Fruit fly (Drosophila melanogaster) whole organism, adult: ENCODE measurements around the gene aurA.

Experiments
- CG11617 ChIP-seq: fragments of 200-800 bp; sonication (Bioruptor generic); optimal IDR thresholded peaks from 2 replicates; lab custom pipeline; 2017; ENCODE audit warnings: mild to moderate bottlenecking, missing biosample characterization, missing genetic modification reagents, missing genetic modification characterization
- CG12768 ChIP-seq: fragments of 200-800 bp; sonication (Bioruptor generic); optimal IDR thresholded peaks from 2 replicates; lab custom pipeline; 2017; ENCODE audit warnings: missing biosample characterization, missing genetic modification characterization, mild to moderate bottlenecking, moderate library complexity, missing genetic modification reagents
- CG14711 ChIP-seq: fragments of 200-800 bp; sonication (Bioruptor generic); optimal IDR thresholded peaks from 2 replicates; lab custom pipeline; 2018; ENCODE audit warnings: missing biosample characterization, mild to moderate bottlenecking, missing genetic modification characterization, moderate library complexity
- CG1620 ChIP-seq: fragments of 200-800 bp; sonication (Bioruptor generic); optimal IDR thresholded peaks from 2 replicates; lab custom pipeline; 2016; ENCODE audit warnings: missing biosample characterization, missing genetic modification characterization
- CG33017 ChIP-seq: fragments of 200-800 bp; sonication (Bioruptor generic); optimal IDR thresholded peaks from 2 replicates; lab custom pipeline; 2018; ENCODE audit warnings: missing biosample characterization, mild to moderate bottlenecking, missing genetic modification characterization, moderate library complexity
- CG5204 ChIP-seq: fragments of 200-800 bp; sonication (Bioruptor generic); optimal IDR thresholded peaks from 2 replicates; lab custom pipeline; 2016; ENCODE audit warnings: missing biosample characterization, missing genetic modification characterization
- CG7045 ChIP-seq: fragments of 200-800 bp; sonication (Bioruptor generic); optimal IDR thresholded peaks from 2 replicates; lab custom pipeline; 2017; ENCODE audit warnings: missing biosample characterization, mild to moderate bottlenecking, missing genetic modification characterization
- CG7101 ChIP-seq: fragments of 200-800 bp; sonication (Bioruptor generic); optimal IDR thresholded peaks from 2 replicates; lab custom pipeline; 2018; ENCODE audit warnings: missing biosample characterization, mild to moderate bottlenecking, missing genetic modification characterization, moderate library complexity
- Clk ChIP-seq: fragments of 200-800 bp; sonication (Bioruptor generic); optimal IDR thresholded peaks from 2 replicates; lab custom pipeline; 2017; ENCODE audit warnings: missing biosample characterization, missing genetic modification characterization
- Crg-1 ChIP-seq: fragments of 200-800 bp; sonication (Bioruptor generic); optimal IDR thresholded peaks from 2 replicates; lab custom pipeline; 2016; ENCODE audit warnings: missing biosample characterization, missing genetic modification characterization
- Hr96 ChIP-seq: fragments of 200-800 bp; sonication (Bioruptor generic); optimal IDR thresholded peaks from 2 replicates; lab custom pipeline; 2016; ENCODE audit warnings: missing biosample characterization, missing genetic modification characterization
- Mnt ChIP-seq: fragments of 200-800 bp; sonication (Bioruptor generic); optimal IDR thresholded peaks from 2 replicates; lab custom pipeline; 2016; ENCODE audit warnings: missing biosample characterization, mild to moderate bottlenecking, missing genetic modification characterization
- bab1 ChIP-seq: fragments of 200-800 bp; sonication (Bioruptor generic); optimal IDR thresholded peaks from 3 replicates; lab custom pipeline; 2019; ENCODE audit warnings: missing biosample characterization, mild to moderate bottlenecking, missing genetic modification characterization, moderate library complexity
- cic ChIP-seq: fragments of 200-800 bp; sonication (Bioruptor generic); optimal IDR thresholded peaks from 2 replicates; lab custom pipeline; 2017; ENCODE audit warnings: missing biosample characterization, mild to moderate bottlenecking, missing genetic modification characterization, moderate library complexity
- cnc ChIP-seq, 2 experiments: fragments of >200 bp; optimal IDR thresholded peaks; 2 replicates each; lab custom pipeline; 2017
- kay ChIP-seq: fragments of 200-800 bp; sonication (Bioruptor generic); peaks from one replicate; lab custom pipeline; 2016; ENCODE audit warnings: missing biosample characterization, missing genetic modification characterization, borderline replicate concordance
- ovo ChIP-seq: fragments of 200-800 bp; sonication (Bioruptor generic); optimal IDR thresholded peaks from 2 replicates; lab custom pipeline; 2016; ENCODE audit warnings: missing biosample characterization, missing genetic modification characterization
- pad ChIP-seq: fragments of 200-800 bp; sonication (Bioruptor generic); optimal IDR thresholded peaks from 3 replicates; lab custom pipeline; 2017; ENCODE audit warnings: missing biosample characterization, missing genetic modification characterization, mild to moderate bottlenecking, moderate library complexity, missing genetic modification reagents
- tj ChIP-seq: fragments of 200-800 bp; sonication (Bioruptor generic); optimal IDR thresholded peaks from 3 replicates; lab custom pipeline; 2017; ENCODE audit warnings: missing biosample characterization, mild to moderate bottlenecking, missing genetic modification characterization, moderate library complexity
- toe ChIP-seq: fragments of 200-800 bp; sonication (Bioruptor generic); optimal IDR thresholded peaks from 2 replicates; lab custom pipeline; 2016; ENCODE audit warnings: missing biosample characterization, missing genetic modification characterization

The aurA gene

DNA sequence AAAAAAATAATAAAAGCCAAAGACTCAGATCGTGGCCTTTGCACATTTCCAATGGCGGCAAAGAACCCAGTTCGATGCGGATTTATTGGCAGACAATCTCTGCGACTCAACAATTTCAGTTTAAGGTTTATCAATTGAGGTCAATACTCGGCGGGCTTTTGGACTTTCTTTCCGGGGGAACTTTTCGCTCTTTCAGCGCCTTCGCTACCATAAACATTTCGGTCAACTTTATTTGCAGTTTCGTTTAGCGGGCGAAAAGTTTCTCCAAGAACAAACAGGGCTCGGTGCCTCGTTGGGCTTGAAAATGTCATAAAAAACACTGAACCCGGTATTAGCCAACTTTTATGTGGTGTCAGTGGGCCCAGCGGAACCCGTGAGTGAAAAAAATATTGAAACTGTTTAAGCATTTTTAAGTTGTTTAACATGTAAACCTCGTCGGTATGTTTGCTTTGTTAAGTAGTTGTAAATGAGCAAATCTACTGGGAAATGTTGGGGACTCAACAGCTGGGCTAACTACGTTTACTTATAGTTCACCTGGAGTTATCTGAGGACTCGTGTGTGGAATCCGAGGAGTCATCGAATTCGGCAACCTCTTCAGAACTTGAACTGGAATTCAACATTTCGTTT lies 28.7 kb downstream of the aurA start:
- no peak for TF ChIP-seq CG7045 (GFP tag; lab: Kevin White, UChicago)
- TF ChIP-seq cic: no peak
- peak; percentile 64 for TF ChIP-seq tj
- no peak for TF ChIP-seq Crg-1 (GFP tag; lab: Kevin White, UChicago)
- no peak for TF ChIP-seq ovo (GFP tag; lab: Kevin White, UChicago)
- no peak for TF ChIP-seq CG14711 (tag; lab: Kevin White, UChicago)
- no peak for TF ChIP-seq Hr96 (GFP tag; lab: Kevin White, UChicago)

DNA sequence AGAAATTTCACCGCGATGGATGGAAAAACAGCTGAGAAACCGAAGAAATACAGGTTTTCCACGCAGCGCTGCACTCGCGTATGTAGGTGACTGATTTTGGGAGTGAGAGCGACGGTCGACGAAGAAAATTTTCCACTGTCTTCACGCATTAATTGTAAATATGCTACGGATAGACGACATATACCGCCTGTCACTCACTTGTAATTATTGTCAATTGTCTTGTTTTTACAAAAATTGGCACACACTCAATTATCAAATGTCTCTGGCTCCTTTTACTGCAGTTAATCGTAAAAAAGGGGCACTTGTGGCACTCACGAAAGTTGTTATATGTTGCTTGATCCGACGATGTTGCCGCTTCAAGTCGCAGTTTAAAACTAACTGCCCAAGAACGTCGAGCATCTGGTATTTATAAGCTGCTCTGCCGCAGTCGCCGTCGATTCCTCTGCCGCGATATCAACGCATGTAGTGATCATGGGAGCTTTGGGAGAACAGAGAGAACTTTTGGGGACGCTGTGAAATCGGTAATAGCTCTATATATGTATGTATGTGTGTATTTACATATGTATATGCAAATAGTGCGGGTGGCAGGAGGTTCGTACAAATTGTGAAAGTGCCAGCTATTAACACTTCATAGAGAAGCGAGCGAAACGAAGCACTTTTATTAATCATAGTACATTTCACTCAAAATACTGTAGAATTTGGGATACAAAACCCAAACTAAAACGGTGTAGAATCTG lies 30.2 kb downstream of the aurA start, which contains the start of gene mfas:
mfas (minus strand) TSS at position 382 of the 737 bp plus-strand sequence.
- TF ChIP-seq bab1 (GFP tag; lab: Kevin White, UChicago) (no peak), CG14711 (tag; lab: Kevin White, UChicago) (no peak), CG1620 (no peak), tj (peak; percentile 2), CG12768 (GFP tag; lab: Kevin White, UChicago) (peak; percentile 26), pad (GFP tag; lab: Kevin White, UChicago) (no peak)

DNA sequence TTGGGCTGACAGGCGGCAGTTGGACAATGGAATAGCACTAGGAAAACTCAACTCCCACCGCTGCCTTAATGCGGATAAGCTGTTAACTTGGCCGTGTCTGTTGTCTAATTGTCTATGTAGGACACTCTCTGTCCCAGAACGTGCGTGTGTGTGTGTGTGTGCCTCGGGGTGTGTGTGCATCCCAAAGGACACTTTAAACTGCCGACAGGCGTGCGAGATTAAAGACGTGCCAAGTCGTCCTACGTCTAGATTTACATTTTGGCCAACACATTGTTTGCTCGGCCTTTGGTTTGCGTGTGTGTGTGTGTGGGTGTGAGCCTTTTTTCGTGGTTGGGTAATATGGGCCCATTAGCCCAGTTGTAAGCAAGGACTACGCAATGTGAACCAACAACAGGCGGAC lies 35.2 kb downstream of the aurA start:
- TF ChIP-seq CG7101 (tag; lab: Kevin White, UChicago): no peak

DNA sequence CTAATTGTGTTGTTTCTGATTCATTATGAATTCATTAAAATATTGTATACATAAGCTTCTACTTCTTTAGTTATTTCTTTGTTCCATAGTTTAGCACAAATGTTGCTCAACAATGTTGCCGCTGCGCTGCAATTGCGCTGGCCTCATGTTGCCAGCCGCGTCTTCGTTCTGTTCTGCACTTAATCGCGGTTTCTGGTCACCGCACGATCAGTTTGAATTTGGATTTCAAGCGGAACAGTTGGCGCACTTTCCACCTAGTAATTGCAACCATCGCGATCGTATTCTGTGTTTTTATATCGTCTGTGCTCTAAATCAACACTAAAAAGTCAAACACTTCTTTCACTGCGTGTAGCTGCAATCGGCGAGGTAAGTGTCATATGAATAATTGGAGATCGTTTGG lies 36.1 kb downstream of the aurA start, which contains the start of gene Ect3:
Ect3 (plus strand) TSS at position 205 of the 400 bp plus-strand sequence.
- TF ChIP-seq kay (GFP tag; lab: Kevin White, UChicago): no peak
- peak; percentile 31 for TF ChIP-seq tj
- no peak for TF ChIP-seq cnc (optimal IDR thresholded peaks at IDR 0.05; lab: Kevin White, UChicago)

DNA sequence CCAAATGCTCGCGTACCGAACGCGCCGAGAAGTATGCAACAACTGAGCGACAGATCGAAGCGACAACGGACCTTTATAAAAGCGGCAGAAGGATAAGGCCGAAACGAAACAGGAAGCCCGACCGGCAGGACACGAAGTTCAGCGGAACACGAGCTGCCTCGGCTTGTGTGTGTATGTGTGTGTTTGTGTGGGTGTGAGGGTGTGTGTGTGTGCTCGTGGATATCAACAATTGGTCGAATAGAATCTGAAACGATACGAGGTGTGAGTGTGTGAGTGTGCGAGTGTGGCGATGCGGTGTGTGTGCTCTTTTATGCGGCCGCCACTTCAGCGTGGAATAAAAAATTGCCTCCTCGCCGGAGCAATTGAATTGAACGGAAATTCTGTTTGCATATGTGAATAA lies 42.5 kb downstream of the aurA start, which contains the start of gene Tk:
Tk (minus strand) TSS at position 57 of the 400 bp plus-strand sequence.
- TF ChIP-seq Clk (GFP tag; lab: Kevin White, UChicago) (no peak), toe (GFP tag; lab: Kevin White, UChicago) (no peak), bab1 (GFP tag; lab: Kevin White, UChicago) (no peak), CG14711 (tag; lab: Kevin White, UChicago) (no peak), CG7045 (GFP tag; lab: Kevin White, UChicago) (no peak), Crg-1 (GFP tag; lab: Kevin White, UChicago) (no peak), pad (GFP tag; lab: Kevin White, UChicago) (no peak), CG12768 (GFP tag; lab: Kevin White, UChicago) (no peak), CG1620 (no peak), CG11617 (GFP tag; lab: Kevin White, UChicago) (no peak), Mnt (no peak), cic (no peak), tj (no peak), CG33017 (no peak), kay (GFP tag; lab: Kevin White, UChicago) (no peak), cnc (optimal IDR thresholded peaks at IDR 0.05; lab: Kevin White, UChicago) (no peak), CG5204 (GFP tag; lab: Kevin White, UChicago) (no peak), CG7101 (tag; lab: Kevin White, UChicago) (no peak), Hr96 (GFP tag; lab: Kevin White, UChicago) (no peak), ovo (GFP tag; lab: Kevin White, UChicago) (no peak)

DNA sequence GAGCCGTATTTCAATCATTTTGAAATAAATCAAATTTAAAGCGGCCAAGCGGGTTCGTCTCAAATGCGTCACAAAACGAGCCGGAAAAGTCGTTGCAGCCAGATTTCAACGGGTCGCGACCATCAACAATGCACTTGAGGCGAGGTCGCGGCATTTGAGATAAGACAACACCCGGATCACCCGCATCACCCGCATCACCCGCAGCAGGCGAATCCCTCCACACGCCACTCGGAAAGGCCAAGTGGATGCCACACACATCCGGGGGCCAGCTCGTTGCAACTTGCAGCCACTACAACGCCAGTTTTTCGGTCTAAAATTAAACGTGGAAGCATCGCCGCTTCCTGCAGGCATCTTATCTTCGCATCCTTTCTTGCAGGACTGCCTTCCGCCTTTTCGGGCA lies 43.5 kb downstream of the aurA start:
- TF ChIP-seq pad (GFP tag; lab: Kevin White, UChicago) (no peak), toe (GFP tag; lab: Kevin White, UChicago) (no peak), tj (no peak), CG12768 (GFP tag; lab: Kevin White, UChicago) (no peak), Hr96 (GFP tag; lab: Kevin White, UChicago) (no peak), CG33017 (no peak), ovo (GFP tag; lab: Kevin White, UChicago) (no peak), bab1 (GFP tag; lab: Kevin White, UChicago) (no peak), CG7045 (GFP tag; lab: Kevin White, UChicago) (no peak), CG7101 (tag; lab: Kevin White, UChicago) (no peak), Clk (GFP tag; lab: Kevin White, UChicago) (no peak), CG1620 (no peak), Mnt (no peak), cic (no peak), kay (GFP tag; lab: Kevin White, UChicago) (no peak)
